Worm (Caenorhabditis elegans): ENCODE results near the gene Y37D8A.3.

Gene Y37D8A.3

DNA sequence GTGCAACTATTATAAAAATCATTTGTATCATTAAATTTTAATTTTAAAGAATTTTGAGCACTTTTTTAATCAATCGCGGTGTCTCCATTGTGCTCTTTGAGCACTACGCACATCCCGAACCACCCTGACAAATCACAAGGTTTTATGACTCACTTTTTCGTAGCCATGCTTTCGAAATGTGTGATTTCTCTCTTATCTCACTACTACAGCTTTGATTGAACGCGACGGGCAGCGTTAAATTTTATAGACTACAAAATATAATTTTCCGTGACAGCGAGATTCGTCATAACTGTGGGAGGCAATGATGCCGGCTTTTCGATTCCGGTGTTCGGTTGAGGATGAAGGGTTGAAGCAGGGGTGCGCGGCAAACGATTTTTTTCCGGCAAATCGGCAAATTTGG is 20.5 kb downstream of the Y37D8A.3 start:
- peak; percentile 68 for TF ChIP-seq fos-1 (tag; optimal IDR thresholded peaks at IDR 0.05)
- TF ChIP-seq sma-9 (GFP tag; optimal IDR thresholded peaks at IDR 0.05): peak; percentile 43
- no peak for TF ChIP-seq sma-9 (tag; optimal IDR thresholded peaks at IDR 0.05)
- no peak for TF ChIP-seq ZK546.5 (tag; optimal IDR thresholded peaks at IDR 0.05)

DNA sequence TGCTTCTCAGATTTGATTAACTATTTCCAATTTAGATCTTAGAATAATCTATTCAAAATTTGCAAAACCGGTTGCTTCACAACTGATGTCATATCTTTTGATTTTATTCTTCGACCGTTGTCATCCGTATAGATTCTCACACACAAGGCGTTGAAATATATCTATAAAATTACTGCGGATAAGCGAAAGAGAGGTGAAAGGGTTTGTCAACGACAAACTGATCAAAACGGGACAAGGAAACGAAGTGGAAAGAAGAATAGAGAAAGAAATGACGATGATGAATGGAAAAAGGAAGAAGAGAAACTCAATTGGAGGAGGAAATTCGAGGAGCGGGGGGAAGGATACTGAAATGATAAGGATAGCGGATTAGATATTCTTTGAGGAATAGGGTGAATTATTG is 21.9 kb downstream of the Y37D8A.3 start:
- TF ChIP-seq nhr-77 (tag; optimal IDR thresholded peaks at IDR 0.05) (no peak), fos-1 (tag; optimal IDR thresholded peaks at IDR 0.05) (peak; percentile 54), gmeb-1 (tag; optimal IDR thresholded peaks at IDR 0.05) (no peak), nhr-6 (tag; optimal IDR thresholded peaks at IDR 0.05) (no peak), nhr-21 (tag; optimal IDR thresholded peaks at IDR 0.05) (peak; percentile 29), sma-9 (GFP tag; optimal IDR thresholded peaks at IDR 0.05) (peak; percentile 8), sma-9 (tag; optimal IDR thresholded peaks at IDR 0.05) (no peak), sma-3 (GFP tag; optimal IDR thresholded peaks at IDR 0.05) (peak; percentile 7), sem-4 (tag; optimal IDR thresholded peaks at IDR 0.05) (no peak), peb-1 (tag; optimal IDR thresholded peaks at IDR 0.05) (no peak), egl-27 (tag; optimal IDR thresholded peaks at IDR 0.05) (peak; percentile 2), ztf-11 (tag; optimal IDR thresholded peaks at IDR 0.05) (no peak), mdl-1 (tag; optimal IDR thresholded peaks at IDR 0.05) (no peak)

DNA sequence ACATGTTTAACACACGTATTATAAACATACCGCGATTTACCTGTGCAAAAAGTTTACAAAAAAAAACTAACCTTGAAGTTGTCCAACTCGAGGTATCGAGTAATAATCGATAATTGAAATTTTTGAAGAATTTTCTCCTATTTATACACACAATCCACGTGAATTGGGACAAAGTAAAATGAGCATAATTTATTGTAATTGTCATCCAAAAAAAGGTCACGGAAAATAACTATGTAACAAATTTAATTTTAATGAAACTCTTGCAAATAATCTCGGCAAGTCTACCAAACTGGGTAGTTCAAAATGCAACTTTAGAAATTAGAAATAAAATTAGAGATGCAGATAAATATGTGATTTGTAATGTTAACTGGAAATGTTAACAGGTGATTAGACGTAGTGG is 26.2 kb downstream of the Y37D8A.3 start, which contains the start of gene Y37D8A.5:
Gene Y37D8A.5, minus strand, starts transcription at position 101 of the 400 bp plus-strand sequence.
- TF ChIP-seq sma-9 (GFP tag; optimal IDR thresholded peaks at IDR 0.05) (no peak), sma-9 (tag; optimal IDR thresholded peaks at IDR 0.05) (no peak), R02D3.7 (tag; optimal IDR thresholded peaks at IDR 0.05) (no peak), snpc-4 (tag; optimal IDR thresholded peaks at IDR 0.05) (no peak), skn-1 (tag; optimal IDR thresholded peaks at IDR 0.05) (no peak), C34F6.9 (tag; optimal IDR thresholded peaks at IDR 0.05) (no peak), nhr-77 (tag; optimal IDR thresholded peaks at IDR 0.05) (no peak), lin-11 (tag; optimal IDR thresholded peaks at IDR 0.05) (no peak), lin-39 (tag; optimal IDR thresholded peaks at IDR 0.05) (no peak), ceh-16 (tag; optimal IDR thresholded peaks at IDR 0.05) (no peak)

DNA sequence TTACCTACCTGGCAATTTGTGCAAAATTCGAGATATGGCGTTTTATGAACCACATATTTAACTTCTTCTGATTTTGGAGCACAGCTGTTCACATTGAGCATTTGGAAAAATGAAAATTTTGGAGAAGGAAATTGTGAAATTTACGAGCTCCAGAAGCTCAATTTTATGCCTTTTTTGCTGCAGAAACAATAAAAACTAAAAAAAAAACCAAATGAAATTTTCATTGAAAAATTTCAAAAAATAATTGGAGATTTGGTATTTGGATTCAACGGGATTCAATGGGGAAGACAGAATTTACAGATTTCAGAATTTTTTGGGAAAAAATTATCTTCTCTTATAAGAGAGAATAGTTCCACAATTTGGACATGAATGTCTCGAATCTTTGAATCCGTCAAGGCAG is 27.5 kb downstream of the Y37D8A.3 start, which contains the start of gene Y37D8A.26:
Gene Y37D8A.26, minus strand, starts transcription at position 101 of the 400 bp plus-strand sequence.
- TF ChIP-seq unc-39 (tag; optimal IDR thresholded peaks at IDR 0.05): no peak
- no peak for TF ChIP-seq skn-1 (tag; optimal IDR thresholded peaks at IDR 0.05)
- no peak for TF ChIP-seq ztf-1 (GFP tag; conservative IDR thresholded peaks at IDR 0.05)

DNA sequence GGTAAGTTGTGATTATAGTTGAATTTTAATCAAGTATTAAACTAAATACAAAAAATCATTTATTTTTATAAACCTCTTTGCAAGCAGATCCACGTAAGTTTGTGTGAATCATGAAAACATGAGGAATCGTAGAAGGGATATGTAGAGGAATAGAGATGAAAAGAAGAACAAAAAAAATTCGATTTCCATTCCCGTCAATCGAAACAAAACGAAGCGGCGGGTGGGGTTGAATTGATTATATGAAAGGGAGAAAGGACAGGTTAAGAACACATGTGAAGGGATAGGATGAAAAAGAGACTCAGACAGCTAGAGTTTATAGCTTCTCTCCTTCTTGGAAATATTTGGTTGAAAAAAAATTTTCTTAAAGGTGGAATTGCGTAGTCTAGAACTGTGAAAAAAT is 31.0 kb downstream of the Y37D8A.3 start:
- TF ChIP-seq nhr-11 (tag; optimal IDR thresholded peaks at IDR 0.05) (no peak), crh-2 (tag; optimal IDR thresholded peaks at IDR 0.05) (peak; percentile 23), egl-27 (tag; optimal IDR thresholded peaks at IDR 0.05) (no peak), sma-3 (GFP tag; optimal IDR thresholded peaks at IDR 0.05) (no peak), lin-13 (GFP tag; optimal IDR thresholded peaks at IDR 0.05) (no peak), peb-1 (tag; optimal IDR thresholded peaks at IDR 0.05) (no peak), dmd-4 (tag; optimal IDR thresholded peaks at IDR 0.05) (no peak), ama-1 (optimal IDR thresholded peaks at IDR 0.05) (no peak), nhr-25 (tag; optimal IDR thresholded peaks at IDR 0.05) (peak; percentile 20), ceh-16 (tag; optimal IDR thresholded peaks at IDR 0.05) (no peak), elt-1 (tag; optimal IDR thresholded peaks at IDR 0.05) (no peak), nhr-129 (tag; optimal IDR thresholded peaks at IDR 0.05) (no peak), F13H6.1 (tag; optimal IDR thresholded peaks at IDR 0.05) (no peak), sma-9 (GFP tag; optimal IDR thresholded peaks at IDR 0.05) (peak; percentile 24), sma-9 (tag; optimal IDR thresholded peaks at IDR 0.05) (no peak), mab-5 (tag; optimal IDR thresholded peaks at IDR 0.05) (no peak), aly-2 (tag; optimal IDR thresholded peaks at IDR 0.05) (no peak), lsy-2 (tag; optimal IDR thresholded peaks at IDR 0.05) (no peak), ztf-1 (GFP tag; conservative IDR thresholded peaks at IDR 0.05) (no peak), lin-39 (tag; optimal IDR thresholded peaks at IDR 0.05) (no peak), nhr-10 (tag; optimal IDR thresholded peaks at IDR 0.05) (no peak), ZK546.5 (tag; optimal IDR thresholded peaks at IDR 0.05) (no peak), nhr-21 (tag; optimal IDR thresholded peaks at IDR 0.05) (peak; percentile 18), sem-4 (tag; optimal IDR thresholded peaks at IDR 0.05) (no peak), mbf-1 (tag; optimal IDR thresholded peaks at IDR 0.05) (no peak), R02D3.7 (tag; optimal IDR thresholded peaks at IDR 0.05) (no peak), snpc-4 (tag; optimal IDR thresholded peaks at IDR 0.05) (no peak), ztf-11 (tag; optimal IDR thresholded peaks at IDR 0.05) (no peak), alr-1 (tag; optimal IDR thresholded peaks at IDR 0.05) (no peak), nhr-77 (tag; optimal IDR thresholded peaks at IDR 0.05) (no peak), skn-1 (tag; optimal IDR thresholded peaks at IDR 0.05) (no peak), ceh-82 (tag; optimal IDR thresholded peaks at IDR 0.05) (no peak), lin-11 (tag; optimal IDR thresholded peaks at IDR 0.05) (no peak), mdl-1 (tag; optimal IDR thresholded peaks at IDR 0.05) (no peak), blmp-1 (tag; optimal IDR thresholded peaks at IDR 0.05; ENCODE audit: insufficient read depth) (peak; percentile 70), nhr-12 (tag; optimal IDR thresholded peaks at IDR 0.05) (no peak), C34F6.9 (tag; optimal IDR thresholded peaks at IDR 0.05) (no peak), elt-3 (tag; optimal IDR thresholded peaks at IDR 0.05) (no peak), Y55F3AM.14 (GFP tag; optimal IDR thresholded peaks at IDR 0.05) (no peak), ztf-4 (tag; optimal IDR thresholded peaks at IDR 0.05) (no peak)
